Worm (Caenorhabditis elegans) whole organism, L2 larva: ENCODE data around the gene clec-210.

Experiments used
- R02D3.7 ChIP-seq: fragments of 150-350 bp; optimal IDR thresholded peaks from 2 replicates; lab custom pipeline; 2014; ENCODE audit warnings: missing biosample characterization, missing genetic modification characterization
- snpc-4 ChIP-seq: fragments of 150-350 bp; optimal IDR thresholded peaks from 2 replicates; lab custom pipeline; 2014; ENCODE audit warnings: missing biosample characterization, missing genetic modification characterization
- zag-1 ChIP-seq: fragments of 150-350 bp; optimal IDR thresholded peaks from 2 replicates; lab custom pipeline; 2014; ENCODE audit warnings: missing biosample characterization, missing genetic modification characterization

ce11 chrV:3169838-3170237 lies 51.7 kb downstream of the clec-210 start, which contains the start of gene srbc-6:
- TF ChIP-seq snpc-4 (tag; lab: Kevin White, UChicago) (no peak), R02D3.7 (tag; lab: Kevin White, UChicago) (no peak), zag-1 (no peak)
